Worm (Caenorhabditis elegans) whole organism, L4 larva: ENCODE results near the gene got-2.2.

Experiments
- D1046.2 ChIP-seq: fragments of 200-800 bp; sonication (Bioruptor generic); IDR thresholded peaks from 2 replicates; pipeline ENCODE4 v1.3.6; 2022; ENCODE audit warnings: missing genetic modification characterization, missing compliant biosample characterization
- F37D6.2 ChIP-seq: sonication (generic microtip); optimal IDR thresholded peaks from 2 replicates; lab custom pipeline; 2016; ENCODE audit warnings: mild to moderate bottlenecking, missing genetic modification characterization, missing compliant biosample characterization
- R02D3.7 ChIP-seq: fragments of 150-350 bp; sonication (generic microtip); optimal IDR thresholded peaks from 3 replicates; lab custom pipeline; 2014; ENCODE audit warnings: missing biosample characterization, missing genetic modification characterization
- T20F7.1 ChIP-seq: fragments of 200-800 bp; sonication (Bioruptor generic); optimal IDR thresholded peaks from 2 replicates; lab custom pipeline; 2018; ENCODE audit warnings: mild to moderate bottlenecking, missing genetic modification characterization, missing compliant biosample characterization
- T26A8.4 ChIP-seq: fragments of 200-800 bp; sonication (Bioruptor generic); IDR thresholded peaks from 2 replicates; pipeline ENCODE4 v1.3.6; 2022; ENCODE audit warnings: missing genetic modification characterization, missing compliant biosample characterization
- Y5F2A.4 ChIP-seq: fragments of 200-800 bp; sonication (Bioruptor generic); optimal IDR thresholded peaks from 2 replicates; lab custom pipeline; 2018; ENCODE audit warnings: mild to moderate bottlenecking, missing genetic modification characterization, missing compliant biosample characterization
- Y75B8A.6 ChIP-seq: fragments of 200-800 bp; sonication (Bioruptor generic); IDR thresholded peaks from 2 replicates; pipeline ENCODE4 v1.3.6; 2022; ENCODE audit warnings: missing genetic modification reagents, missing genetic modification characterization, missing compliant biosample characterization
- ZK337.2 ChIP-seq: fragments of 200-800 bp; sonication (Bioruptor generic); IDR thresholded peaks from 2 replicates; pipeline ENCODE4 v1.3.6; 2022; ENCODE audit warnings: missing genetic modification reagents, missing genetic modification characterization, missing compliant biosample characterization
- ZK546.5 ChIP-seq, 2 experiments: sonication (generic microtip); optimal IDR thresholded peaks; 2 replicates each; lab custom pipeline; 2017; ENCODE audit warnings: missing biosample characterization in 2 of 2, missing genetic modification characterization in 2 of 2
- ama-1 ChIP-seq: fragments of 150-350 bp; optimal IDR thresholded peaks from 2 replicates; lab custom pipeline; 2014; ENCODE audit warnings: inconsistent platforms, mixed read lengths
- ceh-32 ChIP-seq: sonication (generic microtip); optimal IDR thresholded peaks from 2 replicates; lab custom pipeline; 2016; ENCODE audit warnings: mild to moderate bottlenecking, missing genetic modification characterization, missing compliant biosample characterization; ENCODE audit not compliant: poor library complexity
- ceh-62 ChIP-seq: sonication (generic microtip); optimal IDR thresholded peaks from 2 replicates; lab custom pipeline; 2017; ENCODE audit warnings: missing biosample characterization, missing genetic modification characterization
- ceh-82 ChIP-seq: sonication (generic microtip); optimal IDR thresholded peaks from 2 replicates; lab custom pipeline; 2017; ENCODE audit warnings: missing biosample characterization, missing genetic modification characterization
- ctbp-1 ChIP-seq: fragments of 200-800 bp; sonication (Bioruptor generic); IDR thresholded peaks from 2 replicates; pipeline ENCODE4 v1.3.6; 2022; ENCODE audit warnings: missing genetic modification reagents, missing genetic modification characterization, missing compliant biosample characterization
- daf-19 ChIP-seq: fragments of 200-800 bp; sonication (Bioruptor generic); conservative IDR thresholded peaks from 2 replicates; pipeline ENCODE4 v1.3.6; 2022; ENCODE audit warnings: missing genetic modification characterization, missing compliant biosample characterization
- daf-8 ChIP-seq: fragments of 200-800 bp; sonication (Bioruptor generic); IDR thresholded peaks from 2 replicates; pipeline ENCODE4 v1.3.6; 2022; ENCODE audit warnings: missing genetic modification characterization, missing compliant biosample characterization
- dmd-6 ChIP-seq: fragments of 200-800 bp; sonication (Bioruptor generic); IDR thresholded peaks from 2 replicates; pipeline ENCODE4 v1.3.6; 2022; ENCODE audit warnings: missing genetic modification reagents, missing genetic modification characterization, missing compliant biosample characterization
- dmd-9 ChIP-seq: fragments of 200-800 bp; sonication (Bioruptor generic); IDR thresholded peaks from 2 replicates; pipeline ENCODE4 v1.3.6; 2022; ENCODE audit warnings: missing genetic modification reagents, missing genetic modification characterization, missing compliant biosample characterization
- dpl-1 ChIP-seq: fragments of 150-350 bp; optimal IDR thresholded peaks from 2 replicates; lab custom pipeline; 2014; ENCODE audit warnings: missing biosample characterization, missing genetic modification reagents, missing genetic modification characterization
- duxl-1 ChIP-seq: sonication (generic microtip); optimal IDR thresholded peaks from 2 replicates; lab custom pipeline; 2016; ENCODE audit warnings: mild to moderate bottlenecking, missing genetic modification characterization, moderate library complexity, missing compliant biosample characterization; ENCODE audit not compliant: poor library complexity
- egl-43 ChIP-seq: fragments of 200-800 bp; sonication (Bioruptor generic); IDR thresholded peaks from 2 replicates; pipeline ENCODE4 v1.3.6; 2022; ENCODE audit warnings: missing genetic modification reagents, missing genetic modification characterization, missing compliant biosample characterization
- gei-8 ChIP-seq: fragments of 200-800 bp; sonication (Bioruptor generic); optimal IDR thresholded peaks from 2 replicates; lab custom pipeline; 2018; ENCODE audit warnings: mild to moderate bottlenecking, missing genetic modification characterization, missing compliant biosample characterization
- hif-1 ChIP-seq, 2 experiments: sonication (generic microtip); optimal IDR thresholded peaks; 2 replicates each; lab custom pipeline; 2016 to 2017; ENCODE audit warnings: missing compliant biosample characterization in 2 of 2, missing genetic modification characterization in 2 of 2, missing genetic modification reagents in 2 of 2, missing genotype in 2 of 2, mild to moderate bottlenecking in 1 of 2
- hlh-30 ChIP-seq: sonication (generic microtip); optimal IDR thresholded peaks from 2 replicates; lab custom pipeline; 2017; ENCODE audit warnings: antibody characterized with exemption, mild to moderate bottlenecking, missing genetic modification characterization, missing compliant biosample characterization; ENCODE audit not compliant: insufficient read depth
- jun-1 ChIP-seq: fragments of 150-350 bp; optimal IDR thresholded peaks from 2 replicates; lab custom pipeline; 2014; ENCODE audit warnings: missing biosample characterization, missing genetic modification reagents, missing genetic modification characterization
- lim-7 ChIP-seq: fragments of 200-800 bp; sonication (Bioruptor generic); IDR thresholded peaks from 2 replicates; pipeline ENCODE4 v1.3.6; 2022; ENCODE audit warnings: missing genetic modification characterization, missing compliant biosample characterization
- lin-1 ChIP-seq: fragments of 200-800 bp; sonication (Bioruptor generic); IDR thresholded peaks from 2 replicates; pipeline ENCODE4 v1.3.6; 2022; ENCODE audit warnings: missing genetic modification reagents, missing genetic modification characterization, missing compliant biosample characterization
- lin-15B ChIP-seq: fragments of 150-350 bp; sonication (generic microtip); optimal IDR thresholded peaks from 3 replicates; lab custom pipeline; 2014; ENCODE audit warnings: missing biosample characterization, missing genetic modification characterization
- lin-29 ChIP-seq: fragments of 200-800 bp; sonication (Bioruptor generic); IDR thresholded peaks from 2 replicates; pipeline ENCODE4 v1.3.6; 2022; ENCODE audit warnings: missing genetic modification reagents, missing genetic modification characterization, missing compliant biosample characterization
- lin-39 ChIP-seq: fragments of 150-350 bp; optimal IDR thresholded peaks from 2 replicates; lab custom pipeline; 2014; ENCODE audit warnings: missing biosample characterization, missing genetic modification reagents, missing genetic modification characterization
- lsy-2 ChIP-seq, 2 experiments: fragments of 150-350 bp in 1 of 2; sonication (generic microtip) in 1 of 2; optimal IDR thresholded peaks; 2 replicates each; lab custom pipeline; 2014 to 2017; ENCODE audit warnings: missing biosample characterization in 2 of 2, missing genetic modification characterization in 2 of 2
- madf-5 ChIP-seq, 2 experiments: fragments of 200-800 bp; sonication (Bioruptor generic); IDR thresholded peaks; 2 replicates each; pipeline ENCODE4 v1.3.6; 2022; ENCODE audit warnings: missing compliant biosample characterization in 2 of 2, missing genetic modification characterization in 2 of 2
- mes-2 ChIP-seq: sonication (generic microtip); optimal IDR thresholded peaks from 2 replicates; lab custom pipeline; 2016; ENCODE audit warnings: missing genotype, mild to moderate bottlenecking, missing genetic modification characterization, missing compliant biosample characterization; ENCODE audit not compliant: poor library complexity, severe bottlenecking
- mxl-3 ChIP-seq: fragments of 200-800 bp; sonication (Bioruptor generic); optimal IDR thresholded peaks from 2 replicates; lab custom pipeline; 2018; ENCODE audit warnings: mild to moderate bottlenecking, missing genetic modification characterization, missing compliant biosample characterization
- nhr-102 ChIP-seq: sonication (generic microtip); optimal IDR thresholded peaks from 2 replicates; lab custom pipeline; 2016; ENCODE audit warnings: mild to moderate bottlenecking, missing genetic modification characterization, moderate library complexity, missing compliant biosample characterization
- nhr-111 ChIP-seq: fragments of 200-800 bp; sonication (Bioruptor generic); optimal IDR thresholded peaks from 2 replicates; lab custom pipeline; 2018; ENCODE audit warnings: mild to moderate bottlenecking, missing genetic modification characterization, missing compliant biosample characterization
- nhr-25 ChIP-seq: sonication (generic microtip); optimal IDR thresholded peaks from 2 replicates; lab custom pipeline; 2017; ENCODE audit warnings: missing genetic modification characterization, mild to moderate bottlenecking, missing compliant biosample characterization, antibody characterized with exemption, moderate library complexity, borderline replicate concordance; ENCODE audit not compliant: insufficient read depth
- nhr-28 ChIP-seq: fragments of 150-350 bp; optimal IDR thresholded peaks from 2 replicates; lab custom pipeline; 2014; ENCODE audit warnings: missing biosample characterization, missing genetic modification characterization
- nhr-41 ChIP-seq: fragments of 200-800 bp; sonication (Bioruptor generic); IDR thresholded peaks from 2 replicates; pipeline ENCODE4 v1.3.6; 2022; ENCODE audit warnings: missing genetic modification reagents, missing genetic modification characterization, missing compliant biosample characterization
- php-3 ChIP-seq: fragments of 200-800 bp; sonication (Bioruptor generic); IDR thresholded peaks from 2 replicates; pipeline ENCODE4 v1.3.6; 2022; ENCODE audit warnings: missing genetic modification reagents, missing genetic modification characterization, missing compliant biosample characterization
- sdz-12 ChIP-seq: fragments of 200-800 bp; sonication (Bioruptor generic); optimal IDR thresholded peaks from 2 replicates; lab custom pipeline; 2018; ENCODE audit warnings: mild to moderate bottlenecking, missing genetic modification characterization, missing compliant biosample characterization
- skn-1 ChIP-seq: fragments of 150-350 bp; optimal IDR thresholded peaks from 2 replicates; lab custom pipeline; 2014; ENCODE audit warnings: missing biosample characterization, missing genetic modification characterization
- spr-1 ChIP-seq: sonication (generic microtip); optimal IDR thresholded peaks from 2 replicates; lab custom pipeline; 2016; ENCODE audit warnings: mild to moderate bottlenecking, missing genetic modification characterization, missing compliant biosample characterization
- spr-3 ChIP-seq: fragments of 200-800 bp; sonication (Bioruptor generic); optimal IDR thresholded peaks from 2 replicates; lab custom pipeline; 2018; ENCODE audit warnings: mild to moderate bottlenecking, missing genetic modification characterization, missing compliant biosample characterization
- unc-130 ChIP-seq: sonication (generic microtip); optimal IDR thresholded peaks from 2 replicates; lab custom pipeline; 2016; ENCODE audit warnings: missing genetic modification reagents, missing genetic modification characterization, missing compliant biosample characterization
- unc-62 ChIP-seq, 3 experiments: fragments of 150-350 bp in 1 of 3; sonication (generic microtip); optimal IDR thresholded peaks in 2 of 3; peaks in 1 of 3; 1 replicate in 1 of 3; 2 replicates in 2 of 3; lab custom pipeline; 2014 to 2017; ENCODE audit warnings: missing biosample characterization in 3 of 3, missing genetic modification characterization in 3 of 3, missing genetic modification reagents in 3 of 3, missing genotype in 1 of 3
- vab-7 ChIP-seq: fragments of 200-800 bp; sonication (Bioruptor generic); IDR thresholded peaks from 2 replicates; pipeline ENCODE4 v1.3.6; 2022; ENCODE audit warnings: missing genetic modification reagents, missing genetic modification characterization, missing compliant biosample characterization
- zag-1 ChIP-seq: fragments of 150-350 bp; optimal IDR thresholded peaks from 2 replicates; lab custom pipeline; 2014; ENCODE audit warnings: missing biosample characterization, missing genetic modification characterization
- zfp-2 ChIP-seq: sonication (generic microtip); optimal IDR thresholded peaks from 2 replicates; lab custom pipeline; 2016; ENCODE audit warnings: mild to moderate bottlenecking, missing genetic modification characterization, missing compliant biosample characterization
- ztf-7 ChIP-seq: fragments of 150-350 bp; optimal IDR thresholded peaks from 2 replicates; lab custom pipeline; 2014; ENCODE audit warnings: missing biosample characterization, missing genetic modification characterization

Gene got-2.2

DNA sequence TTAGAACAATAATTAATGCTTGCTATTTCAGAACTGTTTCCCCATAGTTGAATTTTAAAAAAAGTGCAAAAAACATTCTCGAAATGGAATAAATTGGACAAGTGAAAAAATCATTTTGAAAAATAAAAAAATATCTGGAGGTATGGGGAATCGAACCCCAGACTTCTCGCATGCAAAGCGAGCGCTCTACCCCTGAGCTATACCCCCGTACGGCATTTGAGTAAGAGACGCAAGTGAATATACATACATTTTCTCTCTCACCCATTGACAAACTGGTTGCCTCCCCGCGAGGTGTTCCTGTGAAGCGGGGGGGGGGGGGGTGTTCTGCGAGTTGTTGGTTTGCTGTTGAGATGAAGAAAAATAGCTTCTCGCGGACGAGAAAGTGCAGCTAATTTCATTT, 51.4 kb downstream of the got-2.2 start:
- TF ChIP-seq mxl-3 (GFP tag; lab: Kevin White, UChicago) (peak; percentile 65), unc-62 (GFP tag; optimal IDR thresholded peaks at IDR 0.05 in 1 of 2; lab: Kevin White, UChicago) (no peak), unc-62 (tag; optimal IDR thresholded peaks at IDR 0.05; lab: Kevin White, UChicago) (no peak), T26A8.4 (GFP tag; lab: Robert Waterston, UW) (peak; percentile 92), lsy-2 (tag; optimal IDR thresholded peaks at IDR 0.05; lab: Kevin White, UChicago) (no peak), ctbp-1 (GFP tag; lab: Robert Waterston, UW) (peak; percentile 86), lin-39 (no peak), nhr-111 (GFP tag; lab: Kevin White, UChicago) (peak; percentile 80), Y5F2A.4 (GFP tag; lab: Kevin White, UChicago) (peak; percentile 64), dpl-1 (peak; percentile 27), hlh-30 (tag; lab: Kevin White, UChicago) (peak; percentile 56), skn-1 (tag; lab: Kevin White, UChicago) (no peak), lin-15B (tag; lab: Kevin White, UChicago) (no peak), ama-1 (no peak), nhr-102 (tag; lab: Kevin White, UChicago) (peak; percentile 72), ZK337.2 (0 out of 2 replicates have a peak, but pooled peaks have one; percentile 66), dmd-6 (GFP tag; lab: Robert Waterston, UW) (peak; percentile 71), D1046.2 (peak; percentile 95), egl-43 (GFP tag; lab: Robert Waterston, UW) (peak; percentile 98), T20F7.1 (GFP tag; lab: Kevin White, UChicago) (no peak), vab-7 (GFP tag; lab: Robert Waterston, UW) (peak; percentile 97), duxl-1 (tag; lab: Kevin White, UChicago) (peak; percentile 76), ZK546.5 (tag; optimal IDR thresholded peaks at IDR 0.05; lab: Kevin White, UChicago) (no peak), hif-1 (tag; optimal IDR thresholded peaks at IDR 0.05; lab: Kevin White, UChicago) (peak; percentile 31 to 37), madf-5 (GFP tag; IDR thresholded peaks at IDR 0.05; lab: Robert Waterston, UW) (peak; percentile 93 to 98), daf-8 (GFP tag; lab: Robert Waterston, UW) (no peak), nhr-41 (GFP tag; lab: Robert Waterston, UW) (peak; percentile 89), ceh-82 (tag; lab: Kevin White, UChicago) (no peak), ceh-32 (tag; lab: Kevin White, UChicago) (no peak), mes-2 (tag; lab: Kevin White, UChicago) (peak; percentile 89), spr-1 (peak; percentile 79), daf-19 (GFP tag; lab: Robert Waterston, UW) (peak; percentile 89), zfp-2 (tag; lab: Kevin White, UChicago) (no peak), R02D3.7 (tag; lab: Kevin White, UChicago) (no peak), jun-1 (tag; lab: Kevin White, UChicago) (no peak), F37D6.2 (tag; lab: Kevin White, UChicago) (peak; percentile 75), spr-3 (peak; percentile 45), nhr-28 (peak; percentile 24), ceh-62 (no peak), gei-8 (peak; percentile 76), nhr-25 (tag; lab: Kevin White, UChicago) (peak; percentile 68), lin-1 (GFP tag; lab: Robert Waterston, UW) (0 out of 2 replicates have a peak, but pooled peaks have one; percentile 72), sdz-12 (GFP tag; lab: Kevin White, UChicago) (peak; percentile 25), lin-29 (GFP tag; lab: Robert Waterston, UW) (peak; percentile 78), dmd-9 (GFP tag; lab: Robert Waterston, UW) (peak; percentile 79), unc-130 (GFP tag; lab: Kevin White, UChicago) (peak; percentile 10), ztf-7 (peak; percentile 54), zag-1 (tag; lab: Kevin White, UChicago) (no peak), php-3 (GFP tag; lab: Robert Waterston, UW) (peak; percentile 83), Y75B8A.6 (peak; percentile 93), lim-7 (GFP tag; lab: Robert Waterston, UW) (peak; percentile 99)
